Fruit fly (Drosophila melanogaster) whole organism, embryonic: ENCODE data around the gene CG2104.
A peak's percentile ranks its signal among the peaks of the same experiment; 100 is the strongest.

Source experiments
- Adf1 ChIP-seq: fragments of 200-800 bp; sonication (Bioruptor generic); IDR thresholded peaks from 2 replicates; pipeline ENCODE4 v1.3.6; 2022; ENCODE audit warnings: missing biosample characterization, missing genetic modification characterization
- Atf3 ChIP-seq: fragments of 200-800 bp; sonication (Bioruptor generic); optimal IDR thresholded peaks from 3 replicates; lab custom pipeline; 2016; ENCODE audit warnings: missing biosample characterization, missing genetic modification characterization
- CG10543 ChIP-seq: fragments of 200-800 bp; sonication (Bioruptor generic); optimal IDR thresholded peaks from 3 replicates; lab custom pipeline; 2017; ENCODE audit warnings: missing biosample characterization, mild to moderate bottlenecking, missing genetic modification characterization, moderate library complexity
- CG15479 ChIP-seq: fragments of 200-800 bp; sonication (Bioruptor generic); optimal IDR thresholded peaks from 3 replicates; lab custom pipeline; 2019; ENCODE audit warnings: missing biosample characterization, mild to moderate bottlenecking, missing genetic modification characterization, moderate library complexity
- CG16779 ChIP-seq: fragments of 200-800 bp; sonication (Bioruptor generic); IDR thresholded peaks from 2 replicates; pipeline ENCODE4 v1.3.6; 2022; ENCODE audit warnings: missing biosample characterization, missing genetic modification characterization
- CG17802 ChIP-seq: fragments of 200-800 bp; sonication (Bioruptor generic); optimal IDR thresholded peaks from 2 replicates; lab custom pipeline; 2018; ENCODE audit warnings: missing biosample characterization, mild to moderate bottlenecking, missing genetic modification characterization, moderate library complexity
- CG1792 ChIP-seq: fragments of 200-800 bp; sonication (Bioruptor generic); optimal IDR thresholded peaks from 2 replicates; lab custom pipeline; 2016; ENCODE audit warnings: missing biosample characterization, missing genetic modification characterization
- CG31365 ChIP-seq: fragments of 200-800 bp; sonication (Bioruptor generic); optimal IDR thresholded peaks from 2 replicates; lab custom pipeline; 2018; ENCODE audit warnings: missing biosample characterization, mild to moderate bottlenecking, missing genetic modification characterization
- CG31388 ChIP-seq: fragments of 200-800 bp; sonication (Bioruptor generic); optimal IDR thresholded peaks from 2 replicates; lab custom pipeline; 2016; ENCODE audit warnings: missing biosample characterization, missing genetic modification characterization
- CG3163 ChIP-seq: fragments of 200-800 bp; sonication (Bioruptor generic); optimal IDR thresholded peaks from 3 replicates; lab custom pipeline; 2016; ENCODE audit warnings: missing biosample characterization, missing genetic modification characterization
- CG3407 ChIP-seq: fragments of 200-800 bp; sonication (Bioruptor generic); optimal IDR thresholded peaks from 2 replicates; lab custom pipeline; 2018; ENCODE audit warnings: missing biosample characterization, mild to moderate bottlenecking, missing genetic modification characterization
- CG5953 ChIP-seq: fragments of 200-800 bp; sonication (Bioruptor generic); IDR thresholded peaks from 2 replicates; pipeline ENCODE4 v1.3.6; 2022; ENCODE audit warnings: missing biosample characterization, missing genetic modification characterization
- CG6689 ChIP-seq: fragments of 200-800 bp; sonication (Bioruptor generic); IDR thresholded peaks from 2 replicates; pipeline ENCODE4 v1.3.6; 2022; ENCODE audit warnings: missing biosample characterization, missing genetic modification characterization
- CG7928 ChIP-seq: fragments of 200-800 bp; sonication (Bioruptor generic); optimal IDR thresholded peaks from 2 replicates; lab custom pipeline; 2017; ENCODE audit warnings: missing biosample characterization, mild to moderate bottlenecking, missing genetic modification characterization
- CG9437 ChIP-seq: fragments of 200-800 bp; sonication (Bioruptor generic); optimal IDR thresholded peaks from 2 replicates; lab custom pipeline; 2018; ENCODE audit warnings: missing biosample characterization, mild to moderate bottlenecking, missing genetic modification characterization
- CG9727 ChIP-seq: fragments of 200-800 bp; sonication (Bioruptor generic); optimal IDR thresholded peaks from 3 replicates; lab custom pipeline; 2017; ENCODE audit warnings: missing biosample characterization, mild to moderate bottlenecking, missing genetic modification characterization
- Dip2 ChIP-seq: fragments of 200-800 bp; sonication (Bioruptor generic); IDR thresholded peaks from 2 replicates; pipeline ENCODE4 v1.3.6; 2022; ENCODE audit warnings: missing biosample characterization, missing genetic modification characterization
- Doc2 ChIP-seq: fragments of 200-800 bp; sonication (Bioruptor generic); IDR thresholded peaks from 2 replicates; pipeline ENCODE4 v1.3.6; 2022; ENCODE audit warnings: missing biosample characterization, missing genetic modification characterization
- Doc3 ChIP-seq: fragments of 200-800 bp; sonication (Bioruptor generic); IDR thresholded peaks from 3 replicates; pipeline ENCODE4 v1.3.6; 2022; ENCODE audit warnings: missing biosample characterization, missing genetic modification characterization; ENCODE audit not compliant: partially characterized antibody
- Fer1 ChIP-seq: fragments of 200-800 bp; sonication (Bioruptor generic); optimal IDR thresholded peaks from 2 replicates; lab custom pipeline; 2017; ENCODE audit warnings: missing biosample characterization, mild to moderate bottlenecking, missing genetic modification characterization
- Fer2 ChIP-seq: fragments of 200-800 bp; sonication (Bioruptor generic); optimal IDR thresholded peaks from 2 replicates; lab custom pipeline; 2018; ENCODE audit warnings: missing biosample characterization, mild to moderate bottlenecking, missing genetic modification characterization, moderate library complexity
- HLH54F ChIP-seq: fragments of 200-800 bp; sonication (Bioruptor generic); optimal IDR thresholded peaks from 3 replicates; lab custom pipeline; 2016; ENCODE audit warnings: missing biosample characterization, missing genetic modification characterization
- Hr51 ChIP-seq, 2 experiments: fragments of 200-800 bp; sonication (Bioruptor generic); optimal IDR thresholded peaks; 2 replicates in 1 of 2; 3 replicates in 1 of 2; lab custom pipeline; 2016 to 2018; ENCODE audit warnings: missing biosample characterization in 2 of 2, missing genetic modification characterization in 2 of 2, mild to moderate bottlenecking in 1 of 2, moderate library complexity in 1 of 2
- Med ChIP-seq: fragments of 200-800 bp; sonication (Bioruptor generic); peaks from one replicate; lab custom pipeline; 2016; ENCODE audit warnings: missing biosample characterization, missing genetic modification characterization, mild to moderate bottlenecking, inconsistent platforms, moderate library complexity
- NC2β ChIP-seq: fragments of 200-800 bp; sonication (Bioruptor generic); optimal IDR thresholded peaks from 2 replicates; lab custom pipeline; 2016; ENCODE audit warnings: missing biosample characterization, missing genetic modification characterization
- NFAT ChIP-seq: fragments of 200-800 bp; sonication (Bioruptor generic); IDR thresholded peaks from 2 replicates; pipeline ENCODE4 v1.3.6; 2022; ENCODE audit warnings: missing biosample characterization, missing genetic modification characterization
- NK7.1 ChIP-seq: fragments of 200-800 bp; sonication (Bioruptor generic); optimal IDR thresholded peaks from 3 replicates; lab custom pipeline; 2016; ENCODE audit warnings: missing biosample characterization, missing genetic modification characterization
- Nf-YB ChIP-seq: fragments of 200-800 bp; sonication (Bioruptor generic); optimal IDR thresholded peaks from 3 replicates; lab custom pipeline; 2019; ENCODE audit warnings: missing biosample characterization, mild to moderate bottlenecking, missing genetic modification characterization, moderate library complexity
- PHDP ChIP-seq: fragments of 200-800 bp; sonication (Bioruptor generic); optimal IDR thresholded peaks from 3 replicates; lab custom pipeline; 2018; ENCODE audit warnings: missing biosample characterization, mild to moderate bottlenecking, missing genetic modification characterization, moderate library complexity
- Sry-δ ChIP-seq: fragments of 200-800 bp; sonication (Bioruptor generic); optimal IDR thresholded peaks from 2 replicates; lab custom pipeline; 2016; ENCODE audit warnings: missing biosample characterization, missing genetic modification characterization
- Vsx1 ChIP-seq: fragments of 200-800 bp; sonication (Bioruptor generic); optimal IDR thresholded peaks from 2 replicates; lab custom pipeline; 2017; ENCODE audit warnings: missing biosample characterization, mild to moderate bottlenecking, missing genetic modification characterization, missing genetic modification reagents
- Xbp1 ChIP-seq: fragments of 200-800 bp; sonication (Bioruptor generic); optimal IDR thresholded peaks from 3 replicates; lab custom pipeline; 2016; ENCODE audit warnings: missing biosample characterization, mild to moderate bottlenecking, missing genetic modification characterization
- bcd ChIP-seq: fragments of 200-800 bp; sonication (Bioruptor generic); optimal IDR thresholded peaks from 2 replicates; lab custom pipeline; 2017; ENCODE audit warnings: missing biosample characterization, mild to moderate bottlenecking, missing genetic modification characterization
- cas ChIP-seq: fragments of 200-800 bp; sonication (Bioruptor generic); IDR thresholded peaks from 2 replicates; pipeline ENCODE4 v1.3.6; 2022; ENCODE audit warnings: missing biosample characterization, missing genetic modification characterization
- crol ChIP-seq: fragments of 200-800 bp; sonication (Bioruptor generic); IDR thresholded peaks from 2 replicates; pipeline ENCODE4 v1.3.6; 2022; ENCODE audit warnings: missing biosample characterization, missing genetic modification characterization
- disco-r ChIP-seq: fragments of 200-800 bp; sonication (Bioruptor generic); optimal IDR thresholded peaks from 2 replicates; lab custom pipeline; 2016; ENCODE audit warnings: missing biosample characterization, missing genetic modification characterization
- en ChIP-seq: fragments of 200-800 bp; sonication (Bioruptor generic); optimal IDR thresholded peaks from 2 replicates; lab custom pipeline; 2016; ENCODE audit warnings: missing biosample characterization, missing genetic modification characterization
- fd102C ChIP-seq: fragments of 200-800 bp; sonication (Bioruptor generic); optimal IDR thresholded peaks from 2 replicates; lab custom pipeline; 2018; ENCODE audit warnings: missing biosample characterization, mild to moderate bottlenecking, missing genetic modification characterization, moderate library complexity
- gcm ChIP-seq: fragments of 200-800 bp; sonication (Bioruptor generic); optimal IDR thresholded peaks from 2 replicates; lab custom pipeline; 2019; ENCODE audit warnings: missing biosample characterization, mild to moderate bottlenecking, missing genetic modification characterization, moderate library complexity
- h ChIP-seq: fragments of >200 bp; optimal IDR thresholded peaks from 2 replicates; lab custom pipeline; 2017
- inv ChIP-seq: fragments of 200-800 bp; sonication (Bioruptor generic); IDR thresholded peaks from 2 replicates; pipeline ENCODE4 v1.3.6; 2022; ENCODE audit warnings: missing biosample characterization, missing genetic modification characterization; ENCODE audit not compliant: partially characterized antibody
- lilli ChIP-seq: fragments of 200-800 bp; sonication (Bioruptor generic); optimal IDR thresholded peaks from 3 replicates; lab custom pipeline; 2016; ENCODE audit warnings: missing biosample characterization, missing genetic modification characterization
- lola ChIP-seq, 3 experiments: fragments of >200 bp in 2 of 3; fragments of 200-800 bp in 1 of 3; sonication (Bioruptor generic) in 1 of 3; optimal IDR thresholded peaks; 2 replicates each; lab custom pipeline; 2017 to 2019; ENCODE audit warnings: missing biosample characterization in 3 of 3, missing genetic modification characterization in 3 of 3, mild to moderate bottlenecking in 1 of 3, moderate library complexity in 1 of 3
- maf-S ChIP-seq: fragments of 200-800 bp; sonication (Bioruptor generic); optimal IDR thresholded peaks from 2 replicates; lab custom pipeline; 2016; ENCODE audit warnings: missing biosample characterization, missing genetic modification characterization
- p53 ChIP-seq: fragments of 200-800 bp; sonication (Bioruptor generic); optimal IDR thresholded peaks from 2 replicates; lab custom pipeline; 2016; ENCODE audit warnings: missing biosample characterization, missing genetic modification characterization
- phol ChIP-seq: fragments of 200-800 bp; sonication (Bioruptor generic); optimal IDR thresholded peaks from 3 replicates; lab custom pipeline; 2018; ENCODE audit warnings: missing biosample characterization, mild to moderate bottlenecking, missing genetic modification characterization, moderate library complexity
- shn ChIP-seq: fragments of 200-800 bp; sonication (Bioruptor generic); optimal IDR thresholded peaks from 3 replicates; lab custom pipeline; 2016; ENCODE audit warnings: missing biosample characterization, missing genetic modification characterization
- slou ChIP-seq: fragments of 200-800 bp; sonication (Bioruptor generic); optimal IDR thresholded peaks from 3 replicates; lab custom pipeline; 2016; ENCODE audit warnings: missing biosample characterization, missing genetic modification characterization
- stwl ChIP-seq: fragments of 200-800 bp; sonication (Bioruptor generic); optimal IDR thresholded peaks from 3 replicates; lab custom pipeline; 2018; ENCODE audit warnings: missing biosample characterization, mild to moderate bottlenecking, missing genetic modification characterization, moderate library complexity
- tgo ChIP-seq: fragments of 200-800 bp; sonication (Bioruptor generic); IDR thresholded peaks from 3 replicates; pipeline ENCODE4 v1.3.6; 2022; ENCODE audit warnings: missing biosample characterization, missing genetic modification characterization

Gene CG2104

dm6 chr3R:5654692-5655181 lies 38.3 kb downstream of the CG2104 start, which contains the start of the genes elm and MED27 (continued):
- TF ChIP-seq Hr51 (GFP tag; optimal IDR thresholded peaks at IDR 0.05; lab: Kevin White, UChicago), result peak; percentile 88 to 92
- TF ChIP-seq CG5953 (GFP tag; lab: Robert Waterston, UW), result peak; percentile 71; the same call in 1 of the 2 replicates
- peak; percentile 63 for TF ChIP-seq p53 (GFP tag; lab: Kevin White, UChicago)
- TF ChIP-seq NK7.1 (GFP tag; lab: Kevin White, UChicago), result peak; percentile 71
- TF ChIP-seq phol (tag; lab: Kevin White, UChicago), result peak; percentile 95
- TF ChIP-seq Fer1 (GFP tag; lab: Kevin White, UChicago), result peak; percentile 88
- TF ChIP-seq stwl (tag; lab: Kevin White, UChicago), result peak; percentile 75
- TF ChIP-seq HLH54F (GFP tag; lab: Kevin White, UChicago), result peak; percentile 94
- peak; percentile 91 for TF ChIP-seq NC2β (GFP tag; lab: Kevin White, UChicago)
- TF ChIP-seq CG6689 (GFP tag; lab: Robert Waterston, UW), result peak; percentile 93
- TF ChIP-seq CG10543 (GFP tag; lab: Kevin White, UChicago), result peak; percentile 94
- TF ChIP-seq maf-S, result peak; percentile 89
- TF ChIP-seq lilli (GFP tag; lab: Kevin White, UChicago), result peak; percentile 98
- peak; percentile 99 for TF ChIP-seq Sry-δ (GFP tag; lab: Kevin White, UChicago)
- TF ChIP-seq CG31388 (GFP tag; lab: Kevin White, UChicago), result peak; percentile 90
- TF ChIP-seq PHDP (tag; lab: Kevin White, UChicago), result peak; percentile 90
- TF ChIP-seq CG1792 (GFP tag; lab: Kevin White, UChicago), result peak; percentile 73
- peak; percentile 74 for TF ChIP-seq Adf1 (GFP tag; lab: Robert Waterston, UW)
- peak; percentile 94 for TF ChIP-seq inv (GFP tag; lab: Robert Waterston, UW)
- peak; percentile 93 for TF ChIP-seq slou
- peak; percentile 79 for TF ChIP-seq fd102C (GFP tag; lab: Kevin White, UChicago)
- TF ChIP-seq Doc3 (GFP tag; lab: Robert Waterston, UW), result peak; percentile 96
- no peak for TF ChIP-seq Vsx1 (GFP tag; lab: Kevin White, UChicago)
- TF ChIP-seq CG9727 (GFP tag; lab: Kevin White, UChicago), result peak; percentile 94
- TF ChIP-seq Atf3 (GFP tag; lab: Kevin White, UChicago), result peak; percentile 87
- peak; percentile 79 for TF ChIP-seq disco-r (GFP tag; lab: Kevin White, UChicago)
- peak; percentile 86 for TF ChIP-seq cas (GFP tag; lab: Robert Waterston, UW)
- TF ChIP-seq CG16779, result peak; percentile 25; the same call in 1 of the 2 replicates
- peak; percentile 98 for TF ChIP-seq Med (GFP tag; lab: Kevin White, UChicago)
- peak; percentile 70 for TF ChIP-seq CG3163 (GFP tag; lab: Kevin White, UChicago)
- peak; percentile 94 for TF ChIP-seq tgo (GFP tag; lab: Robert Waterston, UW)
- TF ChIP-seq CG15479, result peak; percentile 22
- peak in 1 of 3 experiments; percentile 93 for TF ChIP-seq lola (GFP tag; optimal IDR thresholded peaks at IDR 0.05; lab: Kevin White, UChicago)
- TF ChIP-seq CG9437 (GFP tag; lab: Kevin White, UChicago), result peak; percentile 75
- TF ChIP-seq CG7928 (GFP tag; lab: Kevin White, UChicago), result peak; percentile 72
- peak; percentile 77 for TF ChIP-seq Nf-YB (GFP tag; lab: Kevin White, UChicago)
- TF ChIP-seq Doc2 (GFP tag; lab: Robert Waterston, UW), result peak; percentile 72
- peak; percentile 59; the same call in 1 of the 2 replicates for TF ChIP-seq crol (GFP tag; lab: Robert Waterston, UW)
- TF ChIP-seq CG3407, result peak; percentile 78
- TF ChIP-seq NFAT (GFP tag; lab: Robert Waterston, UW), result peak; percentile 94
- TF ChIP-seq h (lab: Kevin White, UChicago), result no peak
- no peak for TF ChIP-seq Dip2 (GFP tag; lab: Robert Waterston, UW)
- peak; percentile 90 for TF ChIP-seq shn (GFP tag; lab: Kevin White, UChicago)
- TF ChIP-seq gcm (GFP tag; lab: Kevin White, UChicago), result peak; percentile 73
- TF ChIP-seq Xbp1 (GFP tag; lab: Kevin White, UChicago), result peak; percentile 98
- TF ChIP-seq CG31365 (tag; lab: Kevin White, UChicago), result no peak
- peak; percentile 74 for TF ChIP-seq en (GFP tag; lab: Kevin White, UChicago)
- peak; percentile 93 for TF ChIP-seq bcd
- peak; percentile 73 for TF ChIP-seq CG17802 (tag; lab: Kevin White, UChicago)
- peak; percentile 90 for TF ChIP-seq Fer2 (tag; lab: Kevin White, UChicago)
